Worm (Caenorhabditis elegans): ENCODE measurements around the gene F37C12.18.

The F37C12.18 gene

DNA sequence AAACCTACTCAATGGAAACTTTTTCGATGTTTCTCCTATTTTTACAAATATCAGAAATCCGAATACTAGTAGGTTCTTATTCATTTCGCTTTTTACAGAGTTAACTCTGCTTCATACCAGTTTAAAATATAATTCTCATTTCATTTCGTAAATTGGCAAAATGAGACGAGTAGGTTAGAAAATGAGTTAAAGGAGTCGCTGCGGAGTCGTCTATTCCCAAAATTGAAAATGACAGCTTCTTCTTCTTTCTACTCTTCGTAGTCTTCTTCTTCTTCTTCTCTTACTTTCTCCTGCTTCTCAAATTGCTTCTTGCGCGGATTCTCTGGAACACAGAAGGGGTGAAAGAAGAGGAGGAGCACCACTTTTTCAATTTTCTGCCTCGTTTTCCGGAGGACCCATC lies 50.5 kb downstream of the F37C12.18 start, which contains the start of gene glr-2:
glr-2 (minus strand) TSS at position 211 of the 400 bp plus-strand sequence.
- TF ChIP-seq nhr-237 (tag; optimal IDR thresholded peaks at IDR 0.05) = no peak
